Worm (Caenorhabditis elegans): ENCODE measurements around the gene nspb-9.

- TF ChIP-seq snpc-4 (tag; optimal IDR thresholded peaks at IDR 0.05) (no peak), nhr-77 (tag; optimal IDR thresholded peaks at IDR 0.05) (no peak), unc-62 (GFP tag; optimal IDR thresholded peaks at IDR 0.05 in 1 of 2) (no peak), unc-62 (tag; optimal IDR thresholded peaks at IDR 0.05) (no peak), nhr-25 (tag; optimal IDR thresholded peaks at IDR 0.05; ENCODE audit: borderline replicate concordance, insufficient read depth) (no peak), nhr-42 (GFP tag; IDR thresholded peaks at IDR 0.05) (no peak), daf-16 (GFP tag; optimal IDR thresholded peaks at IDR 0.05) (no peak), daf-16 (tag; optimal IDR thresholded peaks at IDR 0.05) (no peak), pha-4 (GFP tag; IDR thresholded peaks at IDR 0.05) (no peak), pha-4 (tag; optimal IDR thresholded peaks at IDR 0.05) (no peak), duxl-1 (tag; optimal IDR thresholded peaks at IDR 0.05; ENCODE audit: poor library complexity) (no peak), F44E2.7 (GFP tag; IDR thresholded peaks at IDR 0.05) (no peak), aly-2 (tag; optimal IDR thresholded peaks at IDR 0.05) (no peak), jun-1 (tag; optimal IDR thresholded peaks at IDR 0.05) (no peak)
Measured at ce11 chrII:14593281-14593680, 12.6 kb downstream of the nspb-9 start, which contains the start of gene catp-4.
